Worm (Caenorhabditis elegans) whole organism, L4/young adult: ENCODE measurements around the gene pod-1.

Source experiments
- W03F9.2 ChIP-seq: fragments of 150-350 bp; optimal IDR thresholded peaks from 2 replicates; lab custom pipeline; 2014; ENCODE audit warnings: missing biosample characterization, missing genetic modification characterization
- dao-5 ChIP-seq: sonication (generic microtip); optimal IDR thresholded peaks from 2 replicates; lab custom pipeline; 2016; ENCODE audit warnings: missing genotype, missing genetic modification characterization, moderate library complexity, missing compliant biosample characterization
- him-1 ChIP-seq: sonication (generic microtip); optimal IDR thresholded peaks from 2 replicates; lab custom pipeline; 2016; ENCODE audit warnings: missing genotype, missing genetic modification reagents, missing genetic modification characterization, missing compliant biosample characterization

DNA sequence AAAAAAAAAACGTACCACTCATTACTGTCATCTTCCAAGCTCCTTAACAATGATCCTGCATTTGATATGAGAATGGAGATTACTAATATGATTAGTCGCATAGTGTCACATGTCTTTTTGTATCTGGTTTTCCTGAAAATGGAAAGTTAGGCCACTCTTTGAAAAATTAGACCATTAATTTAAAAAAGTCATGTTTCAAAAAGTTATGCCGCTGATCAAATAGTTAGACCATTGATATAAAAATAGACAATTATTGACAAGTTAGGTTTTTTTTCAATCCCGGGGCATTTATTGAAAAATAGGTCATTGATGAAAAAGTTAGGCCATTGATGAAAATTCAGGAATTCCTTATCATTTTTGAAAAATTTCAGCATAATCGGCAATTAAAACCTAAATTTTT is 39.9 kb downstream of the pod-1 start, which contains the start of gene acc-4:
- TF ChIP-seq dao-5 (tag; lab: Kevin White, UChicago): no peak
- no peak for TF ChIP-seq him-1 (tag; lab: Kevin White, UChicago)
- no peak for TF ChIP-seq W03F9.2
